Fruit fly (Drosophila melanogaster): ENCODE measurements around the gene Dic61B.

DNA sequence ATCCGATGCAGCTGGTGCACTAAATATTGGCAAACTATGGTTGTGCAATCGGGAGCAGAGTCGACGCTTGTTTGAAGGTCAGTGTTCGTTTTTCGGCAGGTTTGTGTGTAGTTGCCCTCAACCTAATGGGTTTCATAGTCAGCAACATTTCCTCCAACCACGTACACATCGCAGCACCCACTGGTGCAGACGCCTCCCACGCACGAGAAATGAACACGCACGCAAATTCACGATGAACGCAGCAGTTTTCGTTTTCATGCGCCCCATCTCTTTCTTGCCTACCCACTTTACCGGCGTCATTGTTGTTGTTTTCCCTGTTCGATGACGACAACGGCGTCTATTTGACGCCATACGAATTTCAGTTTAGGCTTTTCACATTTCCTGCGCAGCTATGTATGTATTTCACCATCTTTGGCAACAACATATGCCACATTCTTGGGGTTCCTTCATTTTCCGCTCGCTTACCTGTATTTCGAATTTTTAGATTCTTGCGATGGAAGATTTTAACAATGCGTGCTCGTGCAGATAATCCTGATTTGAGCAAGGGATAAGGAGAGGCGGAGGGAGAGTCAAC is 14.7 kb downstream of the Dic61B start:
- no peak for TF ChIP-seq Mnt (GFP tag; optimal IDR thresholded peaks at IDR 0.05)
- TF ChIP-seq CG33017 (tag; optimal IDR thresholded peaks at IDR 0.05), result no peak
- TF ChIP-seq CG1620 (GFP tag; optimal IDR thresholded peaks at IDR 0.05), result no peak
- peak; percentile 29 for TF ChIP-seq kay (GFP tag; ENCODE audit: borderline replicate concordance)
- no peak for TF ChIP-seq CG7045 (GFP tag; optimal IDR thresholded peaks at IDR 0.05)
- TF ChIP-seq toe (GFP tag; optimal IDR thresholded peaks at IDR 0.05), result no peak
- TF ChIP-seq CG14711 (tag; optimal IDR thresholded peaks at IDR 0.05), result no peak

Data from whole organism, adult.